Worm (Caenorhabditis elegans): ENCODE data around the gene str-90.

ce11 chrV:8073162-8073561, 29.9 kb upstream of the str-90 start:
- no peak for TF ChIP-seq nhr-179 (tag; optimal IDR thresholded peaks at IDR 0.05)
- TF ChIP-seq mes-4 (tag; optimal IDR thresholded peaks at IDR 0.05) = no peak
- no peak for TF ChIP-seq dpl-1 (GFP tag; optimal IDR thresholded peaks at IDR 0.05)
- TF ChIP-seq nhr-90 (tag; optimal IDR thresholded peaks at IDR 0.05) = no peak
- no peak for TF ChIP-seq lag-1 (GFP tag; IDR thresholded peaks at IDR 0.05)
- no peak for TF ChIP-seq ceh-58 (GFP tag; IDR thresholded peaks at IDR 0.05)
- no peak for TF ChIP-seq ama-1 (optimal IDR thresholded peaks at IDR 0.05)
- TF ChIP-seq ama-1 (GFP tag; optimal IDR thresholded peaks at IDR 0.05) = no peak
- no peak for TF ChIP-seq lin-26 (GFP tag; IDR thresholded peaks at IDR 0.05)
- no peak for TF ChIP-seq F52B5.7 (tag; optimal IDR thresholded peaks at IDR 0.05)
- TF ChIP-seq pha-4 (tag; optimal IDR thresholded peaks at IDR 0.05) = no peak
- no peak for TF ChIP-seq F37B4.10 (GFP tag; IDR thresholded peaks at IDR 0.05)
- no peak for TF ChIP-seq nfya-1 (tag; optimal IDR thresholded peaks at IDR 0.05; ENCODE audit: borderline replicate concordance, insufficient read depth)
- no peak for TF ChIP-seq sptf-2 (GFP tag; optimal IDR thresholded peaks at IDR 0.05)
- no peak for TF ChIP-seq dox-1 (GFP tag; IDR thresholded peaks at IDR 0.05)
